Fruit fly (Drosophila melanogaster): ENCODE measurements around the gene CG13077.
A peak's percentile ranks its signal among the peaks of the same experiment; 100 is the strongest.

dm6 chr2L:19549412-19549811 is 16.3 kb upstream of the CG13077 start:
- TF ChIP-seq Met (GFP tag; optimal IDR thresholded peaks at IDR 0.05) (no peak), Gug (GFP tag; IDR thresholded peaks at IDR 0.05) (no peak), achi (GFP tag; optimal IDR thresholded peaks at IDR 0.05) (peak; percentile 37), esn (GFP tag; optimal IDR thresholded peaks at IDR 0.05) (peak; percentile 20), Blimp-1 (GFP tag; optimal IDR thresholded peaks at IDR 0.05) (peak; percentile 32), CG16779 (tag; optimal IDR thresholded peaks at IDR 0.05) (no peak), CG15336 (GFP tag; IDR thresholded peaks at IDR 0.05) (no peak), CG11762 (GFP tag; optimal IDR thresholded peaks at IDR 0.05; ENCODE audit: insufficient read depth) (no peak), ss (GFP tag; optimal IDR thresholded peaks at IDR 0.05) (no peak)

Measured in whole organism, prepupa.